Worm (Caenorhabditis elegans) whole organism, midembryonic: ENCODE results near the gene osta-2.

Source experiments
- T22C8.4 ChIP-seq: fragments of 200-800 bp; sonication (Bioruptor generic); IDR thresholded peaks from 2 replicates; pipeline ENCODE4 v1.3.6; 2022; ENCODE audit warnings: missing genetic modification characterization, missing compliant biosample characterization
- cog-1 ChIP-seq: sonication (generic microtip); optimal IDR thresholded peaks from 2 replicates; lab custom pipeline; 2016; ENCODE audit warnings: missing genetic modification characterization, missing compliant biosample characterization
- flt-1 ChIP-seq: fragments of 200-800 bp; sonication (Bioruptor generic); IDR thresholded peaks from 2 replicates; pipeline ENCODE4 v1.3.6; 2022; ENCODE audit warnings: missing genetic modification characterization, missing compliant biosample characterization
- klf-2 ChIP-seq: fragments of 200-800 bp; sonication (Bioruptor generic); conservative IDR thresholded peaks from 2 replicates; pipeline ENCODE4 v1.3.6; 2022; ENCODE audit warnings: missing genetic modification reagents, missing genetic modification characterization, missing compliant biosample characterization
- med-1 ChIP-seq: sonication (generic microtip); optimal IDR thresholded peaks from 2 replicates; lab custom pipeline; 2017; ENCODE audit warnings: missing genetic modification characterization, mild to moderate bottlenecking, missing compliant biosample characterization, antibody characterized with exemption, missing genetic modification reagents; ENCODE audit not compliant: insufficient read depth
- ref-1 ChIP-seq: fragments of 200-800 bp; sonication (Bioruptor generic); conservative IDR thresholded peaks from 2 replicates; pipeline ENCODE4 v1.3.6; 2022; ENCODE audit warnings: missing genetic modification reagents, missing genetic modification characterization, missing compliant biosample characterization
- tab-1 ChIP-seq: fragments of 200-800 bp; sonication (Bioruptor generic); IDR thresholded peaks from 2 replicates; pipeline ENCODE4 v1.3.6; 2022; ENCODE audit warnings: missing genetic modification characterization, missing compliant biosample characterization
- ztf-23 ChIP-seq: fragments of 200-800 bp; sonication (Bioruptor generic); IDR thresholded peaks from 2 replicates; pipeline ENCODE4 v1.3.6; 2022; ENCODE audit warnings: missing genetic modification reagents, missing genetic modification characterization, missing compliant biosample characterization
- ztf-29 ChIP-seq: fragments of 200-800 bp; sonication (Bioruptor generic); IDR thresholded peaks from 2 replicates; pipeline ENCODE4 v1.3.6; 2022; ENCODE audit warnings: missing genetic modification reagents, missing genetic modification characterization, missing compliant biosample characterization

The osta-2 gene

ce11 chrII:5698254-5698653 is 9.2 kb upstream of the osta-2 start:
- no peak for TF ChIP-seq ztf-29 (GFP tag; lab: Robert Waterston, UW)
- no peak for TF ChIP-seq klf-2
- no peak for TF ChIP-seq flt-1 (GFP tag; lab: Robert Waterston, UW)
- no peak for TF ChIP-seq med-1 (GFP tag; lab: Kevin White, UChicago)
- TF ChIP-seq ztf-23 (GFP tag; lab: Robert Waterston, UW) = no peak
- no peak for TF ChIP-seq tab-1
- TF ChIP-seq T22C8.4 (GFP tag; lab: Robert Waterston, UW) = no peak

ce11 chrII:5698869-5699268 is 8.6 kb upstream of the osta-2 start, which contains the start of the genes C25H3.10 and C25H3.1:
TSS of gene C25H3.10 (minus strand) at chrII:5698969.
TSS of gene C25H3.1 (plus strand) at chrII:5699071.
- no peak for TF ChIP-seq tab-1
- no peak for TF ChIP-seq cog-1 (tag; lab: Kevin White, UChicago)
- no peak for TF ChIP-seq ref-1
- no peak for TF ChIP-seq ztf-23 (GFP tag; lab: Robert Waterston, UW)
- TF ChIP-seq ztf-29 (GFP tag; lab: Robert Waterston, UW) = no peak
- TF ChIP-seq med-1 (GFP tag; lab: Kevin White, UChicago) = no peak
- TF ChIP-seq klf-2 = no peak
- no peak for TF ChIP-seq flt-1 (GFP tag; lab: Robert Waterston, UW)

- TF ChIP-seq klf-2 = no peak
- no peak for TF ChIP-seq cog-1 (tag; lab: Kevin White, UChicago)
- no peak for TF ChIP-seq ztf-29 (GFP tag; lab: Robert Waterston, UW)
- no peak for TF ChIP-seq ref-1
- TF ChIP-seq flt-1 (GFP tag; lab: Robert Waterston, UW) = no peak
- TF ChIP-seq T22C8.4 (GFP tag; lab: Robert Waterston, UW) = no peak
- no peak for TF ChIP-seq ztf-23 (GFP tag; lab: Robert Waterston, UW)
- TF ChIP-seq tab-1 = no peak
- no peak for TF ChIP-seq med-1 (GFP tag; lab: Kevin White, UChicago)
These were observed 6.0 kb upstream of the osta-2 start for ce11 chrII:5701485-5701884.

ce11 chrII:5702611-5703192 is 4.8 kb upstream of the osta-2 start:
- TF ChIP-seq ztf-23 (GFP tag; lab: Robert Waterston, UW) = 0 out of 2 replicates have a peak, but pooled peaks have one; percentile 11
- TF ChIP-seq flt-1 (GFP tag; lab: Robert Waterston, UW) = no peak
- no peak for TF ChIP-seq cog-1 (tag; lab: Kevin White, UChicago)

ce11 chrII:5704479-5704878 is 3.0 kb upstream of the osta-2 start:
- TF ChIP-seq ref-1 = no peak
- no peak for TF ChIP-seq cog-1 (tag; lab: Kevin White, UChicago)
- no peak for TF ChIP-seq tab-1
- TF ChIP-seq klf-2 = no peak
- TF ChIP-seq med-1 (GFP tag; lab: Kevin White, UChicago) = no peak
- no peak for TF ChIP-seq flt-1 (GFP tag; lab: Robert Waterston, UW)
- no peak for TF ChIP-seq ztf-29 (GFP tag; lab: Robert Waterston, UW)

- TF ChIP-seq tab-1 = no peak
- no peak for TF ChIP-seq klf-2
- no peak for TF ChIP-seq ztf-29 (GFP tag; lab: Robert Waterston, UW)
- TF ChIP-seq ztf-23 (GFP tag; lab: Robert Waterston, UW) = no peak
- TF ChIP-seq T22C8.4 (GFP tag; lab: Robert Waterston, UW) = no peak
- no peak for TF ChIP-seq cog-1 (tag; lab: Kevin White, UChicago)
- TF ChIP-seq med-1 (GFP tag; lab: Kevin White, UChicago) = no peak
- no peak for TF ChIP-seq flt-1 (GFP tag; lab: Robert Waterston, UW)
- no peak for TF ChIP-seq ref-1
These were observed 663 bp downstream of the osta-2 start for ce11 chrII:5708154-5708553.

- no peak for TF ChIP-seq ref-1
- no peak for TF ChIP-seq T22C8.4 (GFP tag; lab: Robert Waterston, UW)
- no peak for TF ChIP-seq med-1 (GFP tag; lab: Kevin White, UChicago)
- no peak for TF ChIP-seq klf-2
- TF ChIP-seq cog-1 (tag; lab: Kevin White, UChicago) = no peak
- TF ChIP-seq flt-1 (GFP tag; lab: Robert Waterston, UW) = no peak
These were observed 3.3 kb downstream of the osta-2 start for ce11 chrII:5710835-5711234.

- TF ChIP-seq ref-1 (no peak), ztf-29 (GFP tag; lab: Robert Waterston, UW) (no peak), med-1 (GFP tag; lab: Kevin White, UChicago) (no peak), flt-1 (GFP tag; lab: Robert Waterston, UW) (no peak), cog-1 (tag; lab: Kevin White, UChicago) (no peak), ztf-23 (GFP tag; lab: Robert Waterston, UW) (no peak), tab-1 (no peak), T22C8.4 (GFP tag; lab: Robert Waterston, UW) (no peak), klf-2 (no peak)
These were observed 4.6 kb downstream of the osta-2 start for ce11 chrII:5712126-5712525.

- TF ChIP-seq med-1 (GFP tag; lab: Kevin White, UChicago) (no peak), tab-1 (no peak), flt-1 (GFP tag; lab: Robert Waterston, UW) (0 out of 2 replicates have a peak, but pooled peaks have one; percentile 13)
These were observed 7.3 kb downstream of the osta-2 start, which contains the start of the genes tiar-1 and lelo-4 for ce11 chrII:5714807-5715206. TSS of gene tiar-1 (minus strand) at chrII:5714823. TSS of gene lelo-4 (plus strand) at chrII:5714924.

ce11 chrII:5715745-5716357 is 8.4 kb downstream of the osta-2 start, which contains the start of the genes C18A3.10 and C18A3.3:
TSS of gene C18A3.10 (minus strand) at chrII:5715845.
TSS of gene C18A3.3 (plus strand) at chrII:5716307.
- TF ChIP-seq flt-1 (GFP tag; lab: Robert Waterston, UW) (no peak), cog-1 (tag; lab: Kevin White, UChicago) (no peak), T22C8.4 (GFP tag; lab: Robert Waterston, UW) (no peak), ref-1 (no peak), ztf-29 (GFP tag; lab: Robert Waterston, UW) (no peak), tab-1 (no peak), klf-2 (no peak), med-1 (GFP tag; lab: Kevin White, UChicago) (no peak), ztf-23 (GFP tag; lab: Robert Waterston, UW) (no peak)
